Worm (Caenorhabditis elegans): Measurements from ENCODE around the gene best-16.

ce11 chrIV:7178942-7179341 is 16.7 kb downstream of the best-16 start, which contains the start of gene C42D4.3:
- TF ChIP-seq nhr-76 (tag; optimal IDR thresholded peaks at IDR 0.05), result no peak
- no peak for TF ChIP-seq nhr-237 (tag; optimal IDR thresholded peaks at IDR 0.05)
- no peak for TF ChIP-seq ztf-11 (tag; optimal IDR thresholded peaks at IDR 0.05)
- no peak for TF ChIP-seq unc-62 (GFP tag; optimal IDR thresholded peaks at IDR 0.05)
- TF ChIP-seq elt-1 (tag; optimal IDR thresholded peaks at IDR 0.05; ENCODE audit: borderline replicate concordance, insufficient read depth), result no peak
- no peak for TF ChIP-seq M03D4.4 (tag; optimal IDR thresholded peaks at IDR 0.05)
- TF ChIP-seq lsy-2 (tag; optimal IDR thresholded peaks at IDR 0.05), result no peak
- no peak for TF ChIP-seq elt-3 (tag; optimal IDR thresholded peaks at IDR 0.05)
